Worm (Caenorhabditis elegans) whole organism, early embryonic: Measurements from ENCODE around the gene C07A4.3.

ENCODE experiments used
- B0310.2 ChIP-seq: sonication (generic microtip); optimal IDR thresholded peaks from 2 replicates; lab custom pipeline; 2016; ENCODE audit warnings: mild to moderate bottlenecking, missing genetic modification characterization, missing compliant biosample characterization
- F13C5.2 ChIP-seq: sonication (generic microtip); optimal IDR thresholded peaks from 2 replicates; lab custom pipeline; 2017; ENCODE audit warnings: mild to moderate bottlenecking, missing genetic modification characterization, inconsistent platforms, missing compliant biosample characterization
- aly-1 ChIP-seq: sonication (generic microtip); optimal IDR thresholded peaks from 2 replicates; lab custom pipeline; 2016; ENCODE audit warnings: missing genetic modification characterization, missing compliant biosample characterization
- ama-1 ChIP-seq: fragments of 150-350 bp; optimal IDR thresholded peaks from 2 replicates; lab custom pipeline; 2014
- ceh-13 ChIP-seq: fragments of 200-800 bp; sonication (Bioruptor generic); optimal IDR thresholded peaks from 2 replicates; lab custom pipeline; 2018; ENCODE audit warnings: mild to moderate bottlenecking, missing genetic modification characterization, missing compliant biosample characterization
- ceh-36 ChIP-seq: sonication (generic microtip); optimal IDR thresholded peaks from 2 replicates; lab custom pipeline; 2016; ENCODE audit warnings: missing genetic modification characterization, inconsistent platforms, missing compliant biosample characterization
- ets-7 ChIP-seq: sonication (generic microtip); optimal IDR thresholded peaks from 2 replicates; lab custom pipeline; 2016; ENCODE audit warnings: missing genotype, missing genetic modification characterization, missing compliant biosample characterization
- flt-1 ChIP-seq: fragments of 200-800 bp; sonication (Bioruptor generic); IDR thresholded peaks from 2 replicates; pipeline ENCODE4 v1.3.6; 2022; ENCODE audit warnings: missing genetic modification characterization, missing compliant biosample characterization
- hmbx-1 ChIP-seq: sonication (generic microtip); optimal IDR thresholded peaks from 2 replicates; lab custom pipeline; 2016; ENCODE audit warnings: mild to moderate bottlenecking, missing genetic modification characterization, missing compliant biosample characterization
- hmg-4 ChIP-seq: fragments of 200-800 bp; sonication (Bioruptor generic); optimal IDR thresholded peaks from 2 replicates; lab custom pipeline; 2018; ENCODE audit warnings: mild to moderate bottlenecking, missing genetic modification characterization, missing compliant biosample characterization
- hnd-1 ChIP-seq: sonication (generic microtip); optimal IDR thresholded peaks from 2 replicates; lab custom pipeline; 2016; ENCODE audit warnings: missing genetic modification characterization, missing compliant biosample characterization
- pes-1 ChIP-seq: fragments of 200-800 bp; sonication (Bioruptor generic); IDR thresholded peaks from 2 replicates; pipeline ENCODE4 v1.3.6; 2022; ENCODE audit warnings: missing genetic modification reagents, missing genetic modification characterization, missing compliant biosample characterization
- scrt-1 ChIP-seq: fragments of 200-800 bp; sonication (Bioruptor generic); IDR thresholded peaks from 2 replicates; pipeline ENCODE4 v1.3.6; 2022; ENCODE audit warnings: missing genetic modification characterization, missing compliant biosample characterization
- sea-1 ChIP-seq: fragments of 200-800 bp; sonication (Bioruptor generic); conservative IDR thresholded peaks from 2 replicates; pipeline ENCODE4 v1.3.6; 2022; ENCODE audit warnings: missing genetic modification characterization, missing compliant biosample characterization
- tbx-11 ChIP-seq: fragments of 200-800 bp; sonication (Bioruptor generic); IDR thresholded peaks from 2 replicates; pipeline ENCODE4 v1.3.6; 2022; ENCODE audit warnings: missing genetic modification characterization, missing compliant biosample characterization
- tbx-37 ChIP-seq: fragments of 200-800 bp; sonication (Bioruptor generic); conservative IDR thresholded peaks from 2 replicates; pipeline ENCODE4 v1.3.6; 2022; ENCODE audit warnings: missing genetic modification reagents, missing genetic modification characterization, missing compliant biosample characterization
- tra-4 ChIP-seq: sonication (generic microtip); optimal IDR thresholded peaks from 2 replicates; lab custom pipeline; 2017; ENCODE audit warnings: missing genetic modification characterization, missing compliant biosample characterization

C07A4.3 gene

DNA sequence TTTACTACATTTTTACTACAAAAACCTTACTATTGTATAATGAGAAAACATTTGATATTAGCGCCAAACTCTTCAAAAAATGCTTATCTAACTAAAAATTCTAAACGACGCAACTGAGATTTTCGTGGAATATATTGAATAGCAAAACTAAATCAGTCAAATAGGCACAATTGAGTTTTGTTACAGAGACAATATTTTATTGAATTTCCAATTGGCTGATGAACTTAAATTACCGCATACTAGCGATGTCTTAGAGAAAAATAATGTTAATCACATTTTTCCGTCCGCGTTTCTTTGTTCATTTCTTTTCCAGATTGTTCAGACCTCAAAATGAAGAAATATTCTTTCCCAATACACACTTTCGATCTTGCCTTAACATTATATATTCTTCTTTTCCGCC is 12.3 kb upstream of the C07A4.3 start:
- TF ChIP-seq B0310.2 (tag; lab: Kevin White, UChicago) (no peak), tbx-11 (no peak), pes-1 (GFP tag; lab: Robert Waterston, UW) (no peak), sea-1 (no peak), hmbx-1 (tag; lab: Kevin White, UChicago) (no peak), F13C5.2 (tag; lab: Kevin White, UChicago) (no peak), hmg-4 (GFP tag; lab: Kevin White, UChicago) (no peak), ceh-13 (GFP tag; lab: Kevin White, UChicago) (no peak), scrt-1 (GFP tag; lab: Robert Waterston, UW) (no peak), aly-1 (no peak), tra-4 (no peak), ets-7 (tag; lab: Kevin White, UChicago) (no peak), hnd-1 (tag; lab: Kevin White, UChicago) (no peak), flt-1 (no peak), ceh-36 (tag; lab: Kevin White, UChicago) (no peak)

ce11 chrX:10163212-10163611 is 11.6 kb upstream of the C07A4.3 start:
- no peak for TF ChIP-seq tbx-11
- no peak for TF ChIP-seq scrt-1 (GFP tag; lab: Robert Waterston, UW)
- no peak for TF ChIP-seq tra-4
- no peak for TF ChIP-seq tbx-37 (GFP tag; lab: Robert Waterston, UW)
- TF ChIP-seq pes-1 (GFP tag; lab: Robert Waterston, UW): no peak
- no peak for TF ChIP-seq B0310.2 (tag; lab: Kevin White, UChicago)
- no peak for TF ChIP-seq ets-7 (tag; lab: Kevin White, UChicago)
- no peak for TF ChIP-seq hnd-1 (tag; lab: Kevin White, UChicago)
- TF ChIP-seq ama-1 (lab: Kevin White, UChicago): no peak
- TF ChIP-seq ceh-13 (GFP tag; lab: Kevin White, UChicago): no peak
- TF ChIP-seq ceh-36 (tag; lab: Kevin White, UChicago): no peak
- no peak for TF ChIP-seq flt-1
- no peak for TF ChIP-seq sea-1
- no peak for TF ChIP-seq aly-1
- TF ChIP-seq hmg-4 (GFP tag; lab: Kevin White, UChicago): no peak

- TF ChIP-seq F13C5.2 (tag; lab: Kevin White, UChicago): no peak
- TF ChIP-seq hnd-1 (tag; lab: Kevin White, UChicago): no peak
- no peak for TF ChIP-seq tbx-37 (GFP tag; lab: Robert Waterston, UW)
- no peak for TF ChIP-seq tra-4
- no peak for TF ChIP-seq flt-1
- no peak for TF ChIP-seq scrt-1 (GFP tag; lab: Robert Waterston, UW)
- no peak for TF ChIP-seq ceh-13 (GFP tag; lab: Kevin White, UChicago)
- TF ChIP-seq ets-7 (tag; lab: Kevin White, UChicago): no peak
- no peak for TF ChIP-seq ceh-36 (tag; lab: Kevin White, UChicago)
- TF ChIP-seq sea-1: no peak
- no peak for TF ChIP-seq pes-1 (GFP tag; lab: Robert Waterston, UW)
- no peak for TF ChIP-seq hmbx-1 (tag; lab: Kevin White, UChicago)
- no peak for TF ChIP-seq B0310.2 (tag; lab: Kevin White, UChicago)
- TF ChIP-seq hmg-4 (GFP tag; lab: Kevin White, UChicago): no peak
These were observed 7.8 kb upstream of the C07A4.3 start, which contains the start of gene rnp-9 for ce11 chrX:10167005-10167404. TSS of gene rnp-9 (plus strand) at chrX:10167305.

ce11 chrX:10168534-10168933 is 6.2 kb upstream of the C07A4.3 start:
- TF ChIP-seq flt-1: no peak
- no peak for TF ChIP-seq tra-4
- TF ChIP-seq tbx-11: no peak
- TF ChIP-seq aly-1: no peak
- no peak for TF ChIP-seq ceh-13 (GFP tag; lab: Kevin White, UChicago)
- TF ChIP-seq tbx-37 (GFP tag; lab: Robert Waterston, UW): no peak
- no peak for TF ChIP-seq B0310.2 (tag; lab: Kevin White, UChicago)
- no peak for TF ChIP-seq hmbx-1 (tag; lab: Kevin White, UChicago)
- no peak for TF ChIP-seq F13C5.2 (tag; lab: Kevin White, UChicago)

ce11 chrX:10170598-10170997 is 4.2 kb upstream of the C07A4.3 start:
- TF ChIP-seq tbx-11 (no peak), sea-1 (no peak), ceh-36 (tag; lab: Kevin White, UChicago) (no peak), ceh-13 (GFP tag; lab: Kevin White, UChicago) (no peak), tra-4 (no peak), F13C5.2 (tag; lab: Kevin White, UChicago) (no peak)

DNA sequence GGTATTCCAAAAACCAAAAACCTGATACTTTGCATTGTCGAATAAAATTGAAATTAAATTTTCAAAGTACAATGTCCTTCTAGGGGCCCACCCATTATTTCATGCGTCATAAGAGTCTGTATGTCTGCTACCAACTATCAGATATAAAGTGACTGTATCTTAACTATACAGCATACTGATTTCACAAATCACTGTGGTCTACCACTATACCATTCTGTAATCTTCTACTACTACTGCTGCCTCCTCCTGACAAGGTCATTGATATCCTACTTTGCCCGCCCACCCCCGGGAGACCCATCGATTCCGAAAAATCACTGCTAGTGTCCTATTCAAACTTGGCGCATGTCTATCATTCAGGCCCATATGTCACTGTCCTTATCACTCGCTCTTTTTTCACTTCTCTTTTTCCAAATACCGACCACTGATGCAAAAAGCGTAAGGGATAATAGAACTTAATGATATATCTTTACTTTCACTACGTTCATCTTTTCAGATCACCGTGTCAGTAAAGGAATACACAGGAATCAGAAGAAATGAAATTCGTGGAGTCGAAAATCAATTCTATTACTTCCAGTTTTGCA is 2.7 kb upstream of the C07A4.3 start, which contains the start of gene C07A4.2:
Gene C07A4.2 (plus strand): TSS at position 195 of the 581 bp plus-strand sequence.
- TF ChIP-seq hnd-1 (tag; lab: Kevin White, UChicago) (no peak), scrt-1 (GFP tag; lab: Robert Waterston, UW) (no peak), sea-1 (no peak), pes-1 (GFP tag; lab: Robert Waterston, UW) (no peak), F13C5.2 (tag; lab: Kevin White, UChicago) (no peak), flt-1 (no peak), B0310.2 (tag; lab: Kevin White, UChicago) (no peak), ets-7 (tag; lab: Kevin White, UChicago) (no peak), tbx-37 (GFP tag; lab: Robert Waterston, UW) (no peak), tbx-11 (no peak), hmg-4 (GFP tag; lab: Kevin White, UChicago) (no peak), ceh-13 (GFP tag; lab: Kevin White, UChicago) (no peak), hmbx-1 (tag; lab: Kevin White, UChicago) (no peak)

ce11 chrX:10176295-10176694 is 1.5 kb downstream of the C07A4.3 start, which contains the start of gene ncs-4:
TSS of gene ncs-4 (plus strand) at chrX:10176521.
- TF ChIP-seq tbx-37 (GFP tag; lab: Robert Waterston, UW): no peak
- TF ChIP-seq ceh-36 (tag; lab: Kevin White, UChicago): no peak
- TF ChIP-seq B0310.2 (tag; lab: Kevin White, UChicago): no peak
- TF ChIP-seq sea-1: no peak
- TF ChIP-seq ceh-13 (GFP tag; lab: Kevin White, UChicago): no peak
- TF ChIP-seq pes-1 (GFP tag; lab: Robert Waterston, UW): no peak
- no peak for TF ChIP-seq ets-7 (tag; lab: Kevin White, UChicago)
- no peak; the same call in 1 of the 2 replicates for TF ChIP-seq flt-1
- TF ChIP-seq F13C5.2 (tag; lab: Kevin White, UChicago): no peak
- TF ChIP-seq hmbx-1 (tag; lab: Kevin White, UChicago): no peak
- no peak for TF ChIP-seq ama-1 (lab: Kevin White, UChicago)
- TF ChIP-seq hnd-1 (tag; lab: Kevin White, UChicago): no peak
- TF ChIP-seq tbx-11: no peak
- TF ChIP-seq aly-1: no peak
- no peak for TF ChIP-seq scrt-1 (GFP tag; lab: Robert Waterston, UW)
- no peak for TF ChIP-seq hmg-4 (GFP tag; lab: Kevin White, UChicago)
